Worm (Caenorhabditis elegans) whole organism, L4 larva: ENCODE measurements around the gene R11H6.4.

ENCODE experiments used
- F10B5.3 ChIP-seq: sonication (generic microtip); optimal IDR thresholded peaks from 2 replicates; lab custom pipeline; 2016; ENCODE audit warnings: mild to moderate bottlenecking, missing genetic modification characterization, missing compliant biosample characterization
- F44E2.7 ChIP-seq: fragments of 200-800 bp; sonication (Bioruptor generic); IDR thresholded peaks from 2 replicates; pipeline ENCODE4 v2.1.2; 2022; ENCODE audit warnings: missing genetic modification characterization, missing compliant biosample characterization
- Y48G9A.11 ChIP-seq: fragments of 200-800 bp; sonication (Bioruptor generic); IDR thresholded peaks from 2 replicates; pipeline ENCODE4 v1.3.6; 2022; ENCODE audit warnings: missing genetic modification reagents, missing genetic modification characterization, missing compliant biosample characterization
- Y75B8A.6 ChIP-seq: fragments of 200-800 bp; sonication (Bioruptor generic); IDR thresholded peaks from 2 replicates; pipeline ENCODE4 v1.3.6; 2022; ENCODE audit warnings: missing genetic modification reagents, missing genetic modification characterization, missing compliant biosample characterization
- aha-1 ChIP-seq: fragments of 150-350 bp; peaks from one replicate; lab custom pipeline; 2014; ENCODE audit warnings: missing biosample characterization, missing genetic modification characterization
- ama-1 ChIP-seq: fragments of 150-350 bp; optimal IDR thresholded peaks from 2 replicates; lab custom pipeline; 2014; ENCODE audit warnings: inconsistent platforms, mixed read lengths
- ceh-62 ChIP-seq: sonication (generic microtip); optimal IDR thresholded peaks from 2 replicates; lab custom pipeline; 2017; ENCODE audit warnings: missing biosample characterization, missing genetic modification characterization
- ces-1 ChIP-seq: fragments of 150-350 bp; sonication (generic microtip); optimal IDR thresholded peaks from 4 replicates; lab custom pipeline; 2014; ENCODE audit warnings: missing biosample characterization, missing genetic modification reagents, missing genetic modification characterization
- ctbp-1 ChIP-seq: fragments of 200-800 bp; sonication (Bioruptor generic); IDR thresholded peaks from 2 replicates; pipeline ENCODE4 v1.3.6; 2022; ENCODE audit warnings: missing genetic modification reagents, missing genetic modification characterization, missing compliant biosample characterization
- dmd-8 ChIP-seq: fragments of 200-800 bp; sonication (Bioruptor generic); IDR thresholded peaks from 2 replicates; pipeline ENCODE4 v1.3.6; 2022; ENCODE audit warnings: missing genetic modification characterization, missing compliant biosample characterization
- dmd-9 ChIP-seq: fragments of 200-800 bp; sonication (Bioruptor generic); IDR thresholded peaks from 2 replicates; pipeline ENCODE4 v1.3.6; 2022; ENCODE audit warnings: missing genetic modification reagents, missing genetic modification characterization, missing compliant biosample characterization
- dpl-1 ChIP-seq: fragments of 150-350 bp; optimal IDR thresholded peaks from 2 replicates; lab custom pipeline; 2014; ENCODE audit warnings: missing biosample characterization, missing genetic modification reagents, missing genetic modification characterization
- duxl-1 ChIP-seq: sonication (generic microtip); optimal IDR thresholded peaks from 2 replicates; lab custom pipeline; 2016; ENCODE audit warnings: mild to moderate bottlenecking, missing genetic modification characterization, moderate library complexity, missing compliant biosample characterization; ENCODE audit not compliant: poor library complexity
- dve-1 ChIP-seq: sonication (generic microtip); optimal IDR thresholded peaks from 2 replicates; lab custom pipeline; 2017; ENCODE audit warnings: antibody characterized with exemption, mild to moderate bottlenecking, missing genetic modification characterization, missing compliant biosample characterization; ENCODE audit not compliant: insufficient read depth
- egl-43 ChIP-seq: fragments of 200-800 bp; sonication (Bioruptor generic); IDR thresholded peaks from 2 replicates; pipeline ENCODE4 v1.3.6; 2022; ENCODE audit warnings: missing genetic modification reagents, missing genetic modification characterization, missing compliant biosample characterization
- gei-8 ChIP-seq: fragments of 200-800 bp; sonication (Bioruptor generic); optimal IDR thresholded peaks from 2 replicates; lab custom pipeline; 2018; ENCODE audit warnings: mild to moderate bottlenecking, missing genetic modification characterization, missing compliant biosample characterization
- hif-1 ChIP-seq, 2 experiments: sonication (generic microtip); optimal IDR thresholded peaks; 2 replicates each; lab custom pipeline; 2016 to 2017; ENCODE audit warnings: missing compliant biosample characterization in 2 of 2, missing genetic modification characterization in 2 of 2, missing genetic modification reagents in 2 of 2, missing genotype in 2 of 2, mild to moderate bottlenecking in 1 of 2
- hlh-30 ChIP-seq: sonication (generic microtip); optimal IDR thresholded peaks from 2 replicates; lab custom pipeline; 2017; ENCODE audit warnings: antibody characterized with exemption, mild to moderate bottlenecking, missing genetic modification characterization, missing compliant biosample characterization; ENCODE audit not compliant: insufficient read depth
- hmg-1.1 ChIP-seq: fragments of 200-800 bp; sonication (Bioruptor generic); IDR thresholded peaks from 2 replicates; pipeline ENCODE4 v1.3.6; 2022; ENCODE audit warnings: missing genetic modification reagents, missing genetic modification characterization, missing compliant biosample characterization
- lin-13 ChIP-seq: fragments of 150-350 bp; optimal IDR thresholded peaks from 2 replicates; lab custom pipeline; 2014; ENCODE audit warnings: missing biosample characterization, missing genetic modification reagents, missing genetic modification characterization
- lin-38 ChIP-seq: fragments of 200-800 bp; sonication (Bioruptor generic); IDR thresholded peaks from 2 replicates; pipeline ENCODE4 v1.3.6; 2022; ENCODE audit warnings: missing genetic modification reagents, missing genetic modification characterization, missing compliant biosample characterization
- lsy-2 ChIP-seq, 2 experiments: fragments of 150-350 bp in 1 of 2; sonication (generic microtip) in 1 of 2; optimal IDR thresholded peaks; 2 replicates each; lab custom pipeline; 2014 to 2017; ENCODE audit warnings: missing biosample characterization in 2 of 2, missing genetic modification characterization in 2 of 2
- madf-5 ChIP-seq, 2 experiments: fragments of 200-800 bp; sonication (Bioruptor generic); IDR thresholded peaks; 2 replicates each; pipeline ENCODE4 v1.3.6; 2022; ENCODE audit warnings: missing compliant biosample characterization in 2 of 2, missing genetic modification characterization in 2 of 2
- madf-9 ChIP-seq: fragments of 200-800 bp; sonication (Bioruptor generic); conservative IDR thresholded peaks from 2 replicates; pipeline ENCODE4 v1.3.6; 2022; ENCODE audit warnings: missing genetic modification reagents, missing genetic modification characterization, missing compliant biosample characterization
- mdl-1 ChIP-seq, 2 experiments: fragments of 150-350 bp in 1 of 2; sonication (generic microtip) in 1 of 2; optimal IDR thresholded peaks; 2 replicates each; lab custom pipeline; 2014 to 2017; ENCODE audit warnings: missing biosample characterization in 2 of 2, missing genetic modification characterization in 2 of 2
- mep-1 ChIP-seq: fragments of 150-350 bp; sonication (generic microtip); optimal IDR thresholded peaks from 3 replicates; lab custom pipeline; 2014; ENCODE audit warnings: missing biosample characterization, missing genetic modification characterization
- mes-2 ChIP-seq: sonication (generic microtip); optimal IDR thresholded peaks from 2 replicates; lab custom pipeline; 2016; ENCODE audit warnings: missing genotype, mild to moderate bottlenecking, missing genetic modification characterization, missing compliant biosample characterization; ENCODE audit not compliant: poor library complexity, severe bottlenecking
- nhr-10 ChIP-seq: fragments of 150-350 bp; optimal IDR thresholded peaks from 2 replicates; lab custom pipeline; 2014; ENCODE audit warnings: missing biosample characterization, missing genetic modification characterization
- nhr-102 ChIP-seq: sonication (generic microtip); optimal IDR thresholded peaks from 2 replicates; lab custom pipeline; 2016; ENCODE audit warnings: mild to moderate bottlenecking, missing genetic modification characterization, moderate library complexity, missing compliant biosample characterization
- nhr-11 ChIP-seq: fragments of 150-350 bp; optimal IDR thresholded peaks from 2 replicates; lab custom pipeline; 2014; ENCODE audit warnings: missing biosample characterization, missing genetic modification characterization
- nhr-25 ChIP-seq: sonication (generic microtip); optimal IDR thresholded peaks from 2 replicates; lab custom pipeline; 2017; ENCODE audit warnings: missing genetic modification characterization, mild to moderate bottlenecking, missing compliant biosample characterization, antibody characterized with exemption, moderate library complexity, borderline replicate concordance; ENCODE audit not compliant: insufficient read depth
- nhr-41 ChIP-seq: fragments of 200-800 bp; sonication (Bioruptor generic); IDR thresholded peaks from 2 replicates; pipeline ENCODE4 v1.3.6; 2022; ENCODE audit warnings: missing genetic modification reagents, missing genetic modification characterization, missing compliant biosample characterization
- nhr-6 ChIP-seq: fragments of 150-350 bp; optimal IDR thresholded peaks from 2 replicates; lab custom pipeline; 2014; ENCODE audit warnings: missing biosample characterization, missing genetic modification characterization
- nhr-77 ChIP-seq: fragments of 150-350 bp; optimal IDR thresholded peaks from 2 replicates; lab custom pipeline; 2014; ENCODE audit warnings: missing biosample characterization, missing genetic modification characterization
- php-3 ChIP-seq: fragments of 200-800 bp; sonication (Bioruptor generic); IDR thresholded peaks from 2 replicates; pipeline ENCODE4 v1.3.6; 2022; ENCODE audit warnings: missing genetic modification reagents, missing genetic modification characterization, missing compliant biosample characterization
- rbr-2 ChIP-seq: sonication (generic microtip); optimal IDR thresholded peaks from 2 replicates; lab custom pipeline; 2016; ENCODE audit warnings: missing genotype, missing genetic modification characterization, missing compliant biosample characterization
- sdz-12 ChIP-seq: fragments of 200-800 bp; sonication (Bioruptor generic); optimal IDR thresholded peaks from 2 replicates; lab custom pipeline; 2018; ENCODE audit warnings: mild to moderate bottlenecking, missing genetic modification characterization, missing compliant biosample characterization
- snpc-1.2 ChIP-seq: fragments of 200-800 bp; sonication (Bioruptor generic); IDR thresholded peaks from 2 replicates; pipeline ENCODE4 v1.3.6; 2022; ENCODE audit warnings: missing genetic modification reagents, missing genetic modification characterization, missing compliant biosample characterization
- spr-3 ChIP-seq: fragments of 200-800 bp; sonication (Bioruptor generic); optimal IDR thresholded peaks from 2 replicates; lab custom pipeline; 2018; ENCODE audit warnings: mild to moderate bottlenecking, missing genetic modification characterization, missing compliant biosample characterization
- tra-1 ChIP-seq: fragments of 200-800 bp; sonication (Bioruptor generic); IDR thresholded peaks from 2 replicates; pipeline ENCODE4 v1.3.6; 2022; ENCODE audit warnings: missing genetic modification reagents, missing genetic modification characterization, missing compliant biosample characterization
- unc-62 ChIP-seq, 3 experiments: fragments of 150-350 bp in 1 of 3; sonication (generic microtip); optimal IDR thresholded peaks in 2 of 3; peaks in 1 of 3; 1 replicate in 1 of 3; 2 replicates in 2 of 3; lab custom pipeline; 2014 to 2017; ENCODE audit warnings: missing biosample characterization in 3 of 3, missing genetic modification characterization in 3 of 3, missing genetic modification reagents in 3 of 3, missing genotype in 1 of 3
- zag-1 ChIP-seq: fragments of 150-350 bp; optimal IDR thresholded peaks from 2 replicates; lab custom pipeline; 2014; ENCODE audit warnings: missing biosample characterization, missing genetic modification characterization

R11H6.4 gene

DNA sequence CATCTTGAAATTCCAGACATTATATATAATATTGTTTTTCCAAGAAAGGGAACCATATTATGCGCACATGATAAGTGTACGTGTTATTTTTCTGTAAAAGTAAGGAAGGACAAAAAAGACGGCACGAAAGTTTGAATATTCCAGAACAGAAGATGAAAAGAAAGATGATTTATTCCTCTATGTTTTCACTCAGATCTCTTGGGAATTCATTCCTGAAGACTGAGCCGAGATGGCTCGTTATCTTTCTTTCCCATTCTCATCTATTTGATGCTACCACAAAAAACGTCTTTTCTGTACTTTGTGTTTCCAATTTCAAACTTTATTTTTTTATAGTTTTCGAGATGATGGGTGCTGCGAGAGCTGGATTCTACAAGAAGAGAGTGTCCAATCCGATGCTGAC is 6.0 kb upstream of the R11H6.4 start:
- TF ChIP-seq ces-1 (GFP tag; lab: Kevin White, UChicago) (no peak), dpl-1 (GFP tag; lab: Kevin White, UChicago) (no peak), nhr-102 (no peak), tra-1 (no peak), dmd-8 (no peak), nhr-6 (tag; lab: Kevin White, UChicago) (no peak), nhr-77 (tag; lab: Kevin White, UChicago) (no peak), ama-1 (lab: Kevin White, UChicago) (no peak), F10B5.3 (tag; lab: Kevin White, UChicago) (no peak), madf-9 (GFP tag; lab: Robert Waterston, UW) (no peak), ceh-62 (tag; lab: Kevin White, UChicago) (no peak), mdl-1 (tag; optimal IDR thresholded peaks at IDR 0.05; lab: Kevin White, UChicago) (no peak), nhr-41 (GFP tag; lab: Robert Waterston, UW) (no peak), nhr-10 (tag; lab: Kevin White, UChicago) (no peak), dmd-9 (GFP tag; lab: Robert Waterston, UW) (no peak), duxl-1 (tag; lab: Kevin White, UChicago) (no peak), lin-38 (GFP tag; lab: Robert Waterston, UW) (no peak), spr-3 (GFP tag; lab: Kevin White, UChicago) (no peak)

DNA sequence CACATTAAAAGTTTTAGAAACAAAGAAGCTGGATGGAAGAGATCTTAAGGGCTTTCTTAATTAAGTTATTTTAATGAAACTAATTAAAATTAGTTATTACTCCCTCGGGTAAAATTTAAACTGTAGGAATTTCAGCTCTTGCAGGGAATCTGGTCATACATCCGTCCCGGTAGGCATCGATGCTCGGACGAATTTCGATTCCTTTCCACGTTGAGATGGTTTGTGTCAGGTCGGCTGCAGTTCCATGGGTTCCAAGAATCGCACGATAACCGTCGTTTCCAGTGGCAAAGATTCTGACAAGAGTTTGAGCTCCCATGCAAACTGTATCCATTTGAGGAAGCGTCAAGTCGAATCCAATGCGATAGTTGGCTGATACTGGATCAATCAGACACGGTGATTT is 1.0 kb downstream of the R11H6.4 start:
- no peak for TF ChIP-seq php-3
- no peak for TF ChIP-seq Y48G9A.11
- TF ChIP-seq snpc-1.2 (GFP tag; lab: Robert Waterston, UW), result no peak
- TF ChIP-seq aha-1, result peak; percentile 57
- no peak for TF ChIP-seq nhr-11 (tag; lab: Kevin White, UChicago)
- TF ChIP-seq ctbp-1 (GFP tag; lab: Robert Waterston, UW), result no peak
- TF ChIP-seq duxl-1 (tag; lab: Kevin White, UChicago), result no peak

- TF ChIP-seq unc-62 (GFP tag; optimal IDR thresholded peaks at IDR 0.05 in 1 of 2; lab: Kevin White, UChicago) (peak in 1 of 2 experiments; percentile 4), unc-62 (tag; optimal IDR thresholded peaks at IDR 0.05; lab: Kevin White, UChicago) (no peak), dpl-1 (GFP tag; lab: Kevin White, UChicago) (peak; percentile 49), nhr-6 (tag; lab: Kevin White, UChicago) (peak; percentile 84), F44E2.7 (no peak), nhr-41 (GFP tag; lab: Robert Waterston, UW) (no peak), mep-1 (tag; lab: Kevin White, UChicago) (peak; percentile 42), rbr-2 (tag; lab: Kevin White, UChicago) (peak; percentile 18), nhr-25 (no peak), lin-38 (GFP tag; lab: Robert Waterston, UW) (peak; percentile 9; the same call in 1 of the 2 replicates), mes-2 (tag; lab: Kevin White, UChicago) (peak; percentile 69), lsy-2 (tag; optimal IDR thresholded peaks at IDR 0.05; lab: Kevin White, UChicago) (peak; percentile 90 to 99), hlh-30 (tag; lab: Kevin White, UChicago) (peak; percentile 43), dve-1 (peak; percentile 30)
These were observed 2.4 kb downstream of the R11H6.4 start, which contains the start of the genes R11H6.5 and ccnk-1 for ce11 chrV:14612168-14612567. Gene R11H6.5, minus strand, starts transcription at chrV:14612222. Gene ccnk-1, plus strand, starts transcription at chrV:14612548.

DNA sequence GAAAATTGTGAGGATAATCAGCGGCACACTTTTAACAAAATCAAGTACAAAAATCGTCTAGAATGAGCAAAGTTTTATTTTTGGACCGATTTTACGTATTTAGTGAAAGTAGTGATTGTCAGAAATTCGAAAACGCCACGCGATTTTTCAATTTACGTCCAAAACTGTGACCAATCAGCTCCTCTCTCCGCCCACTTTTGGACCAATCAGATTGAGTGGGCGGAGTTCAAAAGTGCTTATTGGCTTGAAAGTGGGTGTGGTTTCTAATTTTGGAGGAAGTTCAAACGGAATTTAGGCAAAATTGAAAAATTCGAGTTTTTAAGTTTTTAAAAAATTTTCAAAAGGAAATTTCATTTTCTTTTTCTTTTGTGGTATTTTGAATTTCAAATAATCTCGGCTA is 4.7 kb downstream of the R11H6.4 start:
- no peak for TF ChIP-seq gei-8
- no peak for TF ChIP-seq egl-43 (GFP tag; lab: Robert Waterston, UW)
- no peak for TF ChIP-seq zag-1 (tag; lab: Kevin White, UChicago)
- TF ChIP-seq hif-1 (tag; optimal IDR thresholded peaks at IDR 0.05; lab: Kevin White, UChicago), result no peak
- no peak for TF ChIP-seq hmg-1.1
- no peak for TF ChIP-seq dmd-9 (GFP tag; lab: Robert Waterston, UW)
- TF ChIP-seq madf-5 (GFP tag; IDR thresholded peaks at IDR 0.05; lab: Robert Waterston, UW), result no peak
- TF ChIP-seq duxl-1 (tag; lab: Kevin White, UChicago), result no peak
- TF ChIP-seq lin-13 (GFP tag; lab: Kevin White, UChicago), result no peak
- TF ChIP-seq Y75B8A.6 (GFP tag; lab: Robert Waterston, UW), result no peak
- TF ChIP-seq mep-1 (tag; lab: Kevin White, UChicago), result no peak
- no peak for TF ChIP-seq sdz-12 (GFP tag; lab: Kevin White, UChicago)
